Fruit fly (Drosophila melanogaster): ENCODE data around the gene CG1986.
A peak's percentile ranks its signal among the peaks of the same experiment; 100 is the strongest.

The CG1986 gene

DNA sequence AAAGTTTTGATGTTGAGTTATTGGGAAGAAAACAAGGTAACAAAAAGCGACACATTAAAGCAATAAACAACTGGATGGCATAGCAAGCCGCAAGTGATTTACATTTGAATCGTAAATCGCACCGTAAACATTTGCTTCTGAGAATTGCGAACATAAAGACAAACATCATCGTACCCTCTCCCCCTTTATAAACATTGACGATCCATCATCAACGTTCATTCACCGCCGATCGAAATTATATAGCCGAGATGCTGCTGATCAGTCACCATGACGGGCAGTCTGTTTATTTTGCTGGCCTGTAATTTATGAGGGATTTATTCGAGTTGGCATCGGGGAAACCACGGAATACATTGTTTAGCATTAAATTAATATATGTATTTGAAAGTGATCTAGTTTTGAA is 25.6 kb downstream of the CG1986 start:
- TF ChIP-seq Sp1 (GFP tag; optimal IDR thresholded peaks at IDR 0.05) (no peak), Myc (optimal IDR thresholded peaks at IDR 0.05) (no peak), Rel (GFP tag; optimal IDR thresholded peaks at IDR 0.05) (no peak), Rel (tag; optimal IDR thresholded peaks at IDR 0.05) (peak; percentile 78)

DNA sequence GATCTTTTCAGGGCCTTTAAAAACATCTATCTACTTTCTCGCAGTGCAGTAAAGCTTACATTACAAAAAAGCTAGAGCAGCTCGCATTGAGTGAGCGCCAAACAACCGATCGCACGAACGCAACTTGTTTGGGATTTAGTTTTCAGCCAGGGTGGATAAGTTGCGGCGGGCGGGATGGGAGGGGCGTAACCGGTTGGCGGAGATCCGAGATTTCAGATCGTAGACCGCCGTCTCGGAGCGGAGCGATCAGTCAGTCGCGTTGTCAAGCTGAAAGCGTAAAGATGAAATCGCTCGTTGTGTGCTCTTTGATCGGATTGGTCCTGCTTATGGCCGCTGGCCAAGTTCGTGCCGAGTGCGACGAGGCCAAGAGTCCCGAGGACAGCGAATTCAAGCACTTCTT is 26.7 kb downstream of the CG1986 start, which contains the start of gene CG9691:
Gene CG9691, plus strand, starts transcription at position 222 of the 400 bp plus-strand sequence.
- TF ChIP-seq rgr (GFP tag; optimal IDR thresholded peaks at IDR 0.05) (peak; percentile 1), Sp1 (GFP tag; optimal IDR thresholded peaks at IDR 0.05) (peak; percentile 40), Rel (GFP tag; optimal IDR thresholded peaks at IDR 0.05) (no peak), Rel (tag; optimal IDR thresholded peaks at IDR 0.05) (no peak), N (GFP tag; optimal IDR thresholded peaks at IDR 0.05) (no peak), psq (GFP tag; optimal IDR thresholded peaks at IDR 0.05) (no peak), Mio (GFP tag; optimal IDR thresholded peaks at IDR 0.05) (no peak), Hr78 (GFP tag; optimal IDR thresholded peaks at IDR 0.05) (no peak), CG32264 (GFP tag; optimal IDR thresholded peaks at IDR 0.05) (no peak), OdsH (GFP tag; optimal IDR thresholded peaks at IDR 0.05) (peak; percentile 17), Jra (GFP tag; optimal IDR thresholded peaks at IDR 0.05) (no peak), Dfd (GFP tag; optimal IDR thresholded peaks at IDR 0.05) (no peak), usp (GFP tag; optimal IDR thresholded peaks at IDR 0.05) (no peak), Dif (GFP tag; optimal IDR thresholded peaks at IDR 0.05; ENCODE audit: partially characterized antibody) (no peak), dl (GFP tag; optimal IDR thresholded peaks at IDR 0.05; ENCODE audit: insufficient read depth in 1 of 2, partially characterized antibody in 2 of 2) (no peak), ey (GFP tag; optimal IDR thresholded peaks at IDR 0.05) (no peak), GATAd (GFP tag; optimal IDR thresholded peaks at IDR 0.05) (no peak), HLH106 (tag; optimal IDR thresholded peaks at IDR 0.05) (peak; percentile 1), Hnf4 (GFP tag; optimal IDR thresholded peaks at IDR 0.05) (peak; percentile 8), sv (GFP tag; optimal IDR thresholded peaks at IDR 0.05) (no peak), pan (optimal IDR thresholded peaks at IDR 0.05) (no peak), Vsx2 (GFP tag; optimal IDR thresholded peaks at IDR 0.05; ENCODE audit: partially characterized antibody) (peak; percentile 58), foxo (GFP tag; optimal IDR thresholded peaks at IDR 0.05) (no peak), CG9705 (GFP tag; optimal IDR thresholded peaks at IDR 0.05) (no peak), CrebA (GFP tag; optimal IDR thresholded peaks at IDR 0.05; ENCODE audit: borderline replicate concordance) (no peak), tai (GFP tag; optimal IDR thresholded peaks at IDR 0.05) (no peak), br (GFP tag; optimal IDR thresholded peaks at IDR 0.05) (no peak), fru (GFP tag; optimal IDR thresholded peaks at IDR 0.05) (no peak), dsf (GFP tag; optimal IDR thresholded peaks at IDR 0.05; ENCODE audit: borderline replicate concordance) (no peak), Abd-B (GFP tag; optimal IDR thresholded peaks at IDR 0.05) (no peak)

DNA sequence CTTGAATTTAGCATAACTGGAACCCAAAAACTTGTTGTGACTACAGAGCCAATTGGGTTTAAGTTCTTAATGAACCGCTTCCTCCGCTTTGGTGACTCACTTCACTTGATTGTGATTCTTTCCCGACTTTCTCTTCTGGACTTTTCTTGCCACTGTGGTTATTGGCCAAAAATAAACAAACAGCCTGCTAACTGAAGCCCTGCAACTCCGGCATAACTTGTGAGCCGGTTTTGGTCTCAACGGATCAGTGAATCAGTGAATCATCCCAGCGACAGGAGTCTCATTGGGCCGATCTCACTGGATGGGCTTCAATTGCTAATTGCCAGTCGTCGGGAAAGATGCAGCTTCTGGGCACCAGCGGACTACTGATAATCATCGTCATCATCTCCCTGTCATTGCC is 28.0 kb downstream of the CG1986 start:
- no peak for TF ChIP-seq usp (GFP tag; optimal IDR thresholded peaks at IDR 0.05)
- TF ChIP-seq dl (GFP tag; optimal IDR thresholded peaks at IDR 0.05; ENCODE audit: insufficient read depth in 1 of 2, partially characterized antibody in 2 of 2) = no peak
- no peak for TF ChIP-seq Rel (GFP tag; optimal IDR thresholded peaks at IDR 0.05)
- no peak for TF ChIP-seq Rel (tag; optimal IDR thresholded peaks at IDR 0.05)
- no peak for TF ChIP-seq psq (GFP tag; optimal IDR thresholded peaks at IDR 0.05)

DNA sequence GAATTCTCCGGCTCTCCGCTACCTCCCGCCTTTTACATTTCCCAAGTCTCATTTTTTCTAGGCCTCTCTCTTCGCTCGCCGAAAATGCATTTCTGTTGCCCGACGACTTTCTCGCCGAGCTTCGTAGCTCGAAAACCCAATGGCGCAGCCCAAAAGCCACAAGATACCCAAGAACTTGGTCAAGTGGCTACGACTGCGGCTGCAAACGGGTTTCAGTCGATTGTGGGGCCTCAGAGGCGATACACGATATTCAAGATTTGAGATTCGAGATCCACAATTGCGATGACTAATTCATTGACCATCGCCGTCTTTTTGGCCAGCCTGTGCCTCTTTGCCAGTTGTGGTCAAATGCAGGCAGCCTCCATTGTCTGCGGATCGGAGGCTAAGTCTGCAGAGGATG is 29.2 kb downstream of the CG1986 start, which contains the start of gene CG9689:
Gene CG9689, plus strand, starts transcription at position 208 of the 400 bp plus-strand sequence.
- TF ChIP-seq CG9705 (GFP tag; optimal IDR thresholded peaks at IDR 0.05) = no peak
- TF ChIP-seq lola (GFP tag; optimal IDR thresholded peaks at IDR 0.05) = no peak
- TF ChIP-seq Rel (GFP tag; optimal IDR thresholded peaks at IDR 0.05) = no peak
- TF ChIP-seq Rel (tag; optimal IDR thresholded peaks at IDR 0.05) = no peak
- TF ChIP-seq CG32264 (GFP tag; optimal IDR thresholded peaks at IDR 0.05) = no peak
- TF ChIP-seq Vsx2 (GFP tag; optimal IDR thresholded peaks at IDR 0.05; ENCODE audit: partially characterized antibody) = peak; percentile 55

DNA sequence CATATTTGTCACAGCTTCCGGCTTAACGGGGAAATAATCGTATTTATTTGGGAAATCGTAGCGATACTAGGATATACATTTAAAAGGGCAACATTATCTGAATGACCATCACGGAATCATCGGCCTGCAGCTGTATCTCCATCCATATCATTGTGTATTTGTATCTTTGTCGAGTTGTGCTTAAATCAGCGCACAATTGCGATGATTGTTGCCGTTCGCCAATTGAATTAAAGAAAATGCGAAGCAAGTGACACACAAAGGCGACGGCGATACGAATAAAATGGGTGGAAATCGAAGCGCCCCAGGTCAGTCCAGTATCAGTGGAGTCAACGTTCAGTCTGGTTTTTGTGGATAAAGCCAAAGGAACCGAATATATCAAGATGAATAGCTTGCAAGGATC is 31.4 kb downstream of the CG1986 start, which contains the start of gene CG9686:
Gene CG9686, plus strand, starts transcription at position 301 of the 400 bp plus-strand sequence.
- TF ChIP-seq dmrt93B (GFP tag; optimal IDR thresholded peaks at IDR 0.05) (no peak), dsf (GFP tag; optimal IDR thresholded peaks at IDR 0.05; ENCODE audit: borderline replicate concordance) (no peak), Dfd (GFP tag; optimal IDR thresholded peaks at IDR 0.05) (no peak), OdsH (GFP tag; optimal IDR thresholded peaks at IDR 0.05) (no peak), sv (GFP tag; optimal IDR thresholded peaks at IDR 0.05) (no peak), Abd-B (GFP tag; optimal IDR thresholded peaks at IDR 0.05) (no peak), tai (GFP tag; optimal IDR thresholded peaks at IDR 0.05) (no peak), Hnf4 (GFP tag; optimal IDR thresholded peaks at IDR 0.05) (no peak), HLH106 (tag; optimal IDR thresholded peaks at IDR 0.05) (no peak), sage (GFP tag; optimal IDR thresholded peaks at IDR 0.05) (no peak), Hr78 (GFP tag; optimal IDR thresholded peaks at IDR 0.05) (no peak), woc (GFP tag; optimal IDR thresholded peaks at IDR 0.05) (no peak), Hr83 (GFP tag; optimal IDR thresholded peaks at IDR 0.05; ENCODE audit: poor library complexity, severe bottlenecking) (no peak), Sp1 (GFP tag; optimal IDR thresholded peaks at IDR 0.05) (no peak), fru (GFP tag; optimal IDR thresholded peaks at IDR 0.05) (no peak), Myc (optimal IDR thresholded peaks at IDR 0.05) (no peak), N (GFP tag; optimal IDR thresholded peaks at IDR 0.05) (no peak), lola (GFP tag; optimal IDR thresholded peaks at IDR 0.05) (no peak), GATAd (GFP tag; optimal IDR thresholded peaks at IDR 0.05) (no peak), CG32264 (GFP tag; optimal IDR thresholded peaks at IDR 0.05) (no peak)
